Fruit fly (Drosophila melanogaster) whole organism, embryonic: ENCODE results near the gene Girdin.
A peak's percentile ranks its signal among the peaks of the same experiment; 100 is the strongest.

Experiments used
- Aef1 ChIP-seq: fragments of 200-800 bp; sonication (Bioruptor generic); IDR thresholded peaks from 3 replicates; pipeline ENCODE4 v1.3.6; 2022; ENCODE audit warnings: missing biosample characterization, missing genetic modification characterization
- BEAF-32 ChIP-seq: fragments of 200-800 bp; sonication (Bioruptor generic); optimal IDR thresholded peaks from 3 replicates; lab custom pipeline; 2017; ENCODE audit warnings: missing biosample characterization, missing genetic modification characterization, mild to moderate bottlenecking, moderate library complexity, missing genetic modification reagents
- Bgb ChIP-seq: fragments of 200-800 bp; sonication (Bioruptor generic); IDR thresholded peaks from 2 replicates; pipeline ENCODE4 v1.3.6; 2022; ENCODE audit warnings: missing biosample characterization, missing genetic modification characterization; ENCODE audit not compliant: partially characterized antibody
- CG10267 ChIP-seq: fragments of 200-800 bp; sonication (Bioruptor generic); optimal IDR thresholded peaks from 2 replicates; lab custom pipeline; 2018; ENCODE audit warnings: missing biosample characterization, mild to moderate bottlenecking, missing genetic modification characterization, moderate library complexity
- CG12769 ChIP-seq: fragments of 200-800 bp; sonication (Bioruptor generic); optimal IDR thresholded peaks from 2 replicates; lab custom pipeline; 2019; ENCODE audit warnings: missing biosample characterization, mild to moderate bottlenecking, missing genetic modification characterization, moderate library complexity
- CG13775 ChIP-seq: fragments of 200-800 bp; sonication (Bioruptor generic); optimal IDR thresholded peaks from 3 replicates; lab custom pipeline; 2017; ENCODE audit warnings: missing biosample characterization, mild to moderate bottlenecking, missing genetic modification characterization
- CG14710 ChIP-seq: fragments of 200-800 bp; sonication (Bioruptor generic); optimal IDR thresholded peaks from 3 replicates; lab custom pipeline; 2019; ENCODE audit warnings: missing biosample characterization, mild to moderate bottlenecking, missing genetic modification characterization, moderate library complexity
- CG1529 ChIP-seq: fragments of 200-800 bp; sonication (Bioruptor generic); optimal IDR thresholded peaks from 3 replicates; lab custom pipeline; 2018; ENCODE audit warnings: missing biosample characterization, missing genetic modification characterization
- CG15601 ChIP-seq: fragments of 200-800 bp; sonication (Bioruptor generic); optimal IDR thresholded peaks from 3 replicates; lab custom pipeline; 2019; ENCODE audit warnings: missing biosample characterization, mild to moderate bottlenecking, missing genetic modification characterization, moderate library complexity
- CG16863 ChIP-seq: fragments of 200-800 bp; sonication (Bioruptor generic); optimal IDR thresholded peaks from 3 replicates; lab custom pipeline; 2016; ENCODE audit warnings: missing biosample characterization, missing genetic modification characterization
- CG18476 ChIP-seq: fragments of 200-800 bp; sonication (Bioruptor generic); optimal IDR thresholded peaks from 2 replicates; lab custom pipeline; 2016; ENCODE audit warnings: missing biosample characterization, mild to moderate bottlenecking, missing genetic modification characterization
- CG30403 ChIP-seq: fragments of 200-800 bp; sonication (Bioruptor generic); optimal IDR thresholded peaks from 3 replicates; lab custom pipeline; 2016; ENCODE audit warnings: missing biosample characterization, missing genetic modification characterization
- CG30431 ChIP-seq: fragments of 200-800 bp; sonication (Bioruptor generic); optimal IDR thresholded peaks from 2 replicates; lab custom pipeline; 2017; ENCODE audit warnings: missing biosample characterization, missing genetic modification characterization
- CG4707 ChIP-seq: fragments of 200-800 bp; sonication (Bioruptor generic); optimal IDR thresholded peaks from 2 replicates; lab custom pipeline; 2018; ENCODE audit warnings: missing biosample characterization, mild to moderate bottlenecking, missing genetic modification characterization, moderate library complexity
- CG6813 ChIP-seq: fragments of 200-800 bp; sonication (Bioruptor generic); optimal IDR thresholded peaks from 2 replicates; lab custom pipeline; 2017; ENCODE audit warnings: missing biosample characterization, missing genetic modification characterization, mild to moderate bottlenecking, moderate library complexity, missing genetic modification reagents
- CG7372 ChIP-seq: fragments of 200-800 bp; sonication (Bioruptor generic); IDR thresholded peaks from 2 replicates; pipeline ENCODE4 v1.3.6; 2022; ENCODE audit warnings: missing biosample characterization, missing genetic modification characterization
- CG8478 ChIP-seq: fragments of >200 bp; optimal IDR thresholded peaks from 2 replicates; lab custom pipeline; 2018
- HHEX ChIP-seq: fragments of 200-800 bp; sonication (Bioruptor generic); optimal IDR thresholded peaks from 3 replicates; lab custom pipeline; 2017; ENCODE audit warnings: missing biosample characterization, mild to moderate bottlenecking, missing genetic modification characterization, missing genetic modification reagents
- HLH3B ChIP-seq: fragments of 200-800 bp; sonication (Bioruptor generic); IDR thresholded peaks from 2 replicates; pipeline ENCODE4 v1.3.6; 2022; ENCODE audit warnings: missing biosample characterization, missing genetic modification characterization
- Hsf ChIP-seq: fragments of 200-800 bp; sonication (Bioruptor generic); optimal IDR thresholded peaks from 3 replicates; lab custom pipeline; 2016; ENCODE audit warnings: missing biosample characterization, missing genetic modification characterization
- Lhr ChIP-seq: fragments of 200-800 bp; sonication (Bioruptor generic); optimal IDR thresholded peaks from 3 replicates; lab custom pipeline; 2017; ENCODE audit warnings: mild to moderate bottlenecking, missing biosample characterization, missing genetic modification reagents, missing genetic modification characterization
- Lpt ChIP-seq: fragments of >200 bp; optimal IDR thresholded peaks from 2 replicates; lab custom pipeline; 2018; ENCODE audit warnings: missing biosample characterization, missing genetic modification characterization
- NC2β ChIP-seq: fragments of 200-800 bp; sonication (Bioruptor generic); optimal IDR thresholded peaks from 2 replicates; lab custom pipeline; 2016; ENCODE audit warnings: missing biosample characterization, missing genetic modification characterization
- Nf-YA ChIP-seq: fragments of 200-800 bp; sonication (Bioruptor generic); IDR thresholded peaks from 2 replicates; pipeline ENCODE4 v1.3.6; 2022; ENCODE audit warnings: missing biosample characterization, missing genetic modification characterization
- Oli ChIP-seq: fragments of 200-800 bp; sonication (Bioruptor generic); optimal IDR thresholded peaks from 2 replicates; lab custom pipeline; 2018; ENCODE audit warnings: missing biosample characterization, mild to moderate bottlenecking, missing genetic modification characterization, moderate library complexity
- ab ChIP-seq: fragments of 200-800 bp; sonication (Bioruptor generic); optimal IDR thresholded peaks from 2 replicates; lab custom pipeline; 2016; ENCODE audit warnings: missing biosample characterization, missing genetic modification characterization
- abd-A ChIP-seq: fragments of 200-800 bp; sonication (Bioruptor generic); optimal IDR thresholded peaks from 3 replicates; lab custom pipeline; 2019; ENCODE audit warnings: missing biosample characterization, mild to moderate bottlenecking, missing genetic modification characterization, moderate library complexity
- bsh ChIP-seq, 2 experiments: fragments of 200-800 bp; sonication (Bioruptor generic); optimal IDR thresholded peaks; 2 replicates each; lab custom pipeline; 2017 to 2018; ENCODE audit warnings: mild to moderate bottlenecking in 2 of 2, missing biosample characterization in 2 of 2, missing genetic modification characterization in 2 of 2, moderate library complexity in 1 of 2
- btn ChIP-seq: fragments of 200-800 bp; sonication (Bioruptor generic); optimal IDR thresholded peaks from 2 replicates; lab custom pipeline; 2016; ENCODE audit warnings: missing biosample characterization, missing genetic modification characterization
- cato ChIP-seq: fragments of 200-800 bp; sonication (Bioruptor generic); optimal IDR thresholded peaks from 2 replicates; lab custom pipeline; 2016; ENCODE audit warnings: missing biosample characterization, missing genetic modification characterization, borderline replicate concordance
- chinmo ChIP-seq: fragments of 200-800 bp; sonication (Bioruptor generic); IDR thresholded peaks from 4 replicates; pipeline ENCODE4 v1.3.6; 2022; ENCODE audit warnings: missing biosample characterization, missing genetic modification characterization; ENCODE audit not compliant: partially characterized antibody
- cwo ChIP-seq: fragments of 200-800 bp; sonication (Bioruptor generic); optimal IDR thresholded peaks from 3 replicates; lab custom pipeline; 2017; ENCODE audit warnings: missing biosample characterization, missing genetic modification characterization, mild to moderate bottlenecking, moderate library complexity, missing genetic modification reagents
- danr ChIP-seq: fragments of 200-800 bp; sonication (Bioruptor generic); IDR thresholded peaks from 2 replicates; pipeline ENCODE4 v1.3.6; 2022; ENCODE audit warnings: missing biosample characterization, missing genetic modification characterization
- dm ChIP-seq: fragments of 200-800 bp; sonication (Bioruptor generic); optimal IDR thresholded peaks from 3 replicates; lab custom pipeline; 2016; ENCODE audit warnings: missing biosample characterization, missing genetic modification characterization
- dmrt11E ChIP-seq: fragments of 200-800 bp; sonication (Bioruptor generic); optimal IDR thresholded peaks from 3 replicates; lab custom pipeline; 2018; ENCODE audit warnings: missing biosample characterization, mild to moderate bottlenecking, missing genetic modification characterization, moderate library complexity
- ems ChIP-seq: fragments of 200-800 bp; sonication (Bioruptor generic); optimal IDR thresholded peaks from 3 replicates; lab custom pipeline; 2016; ENCODE audit warnings: missing biosample characterization, missing genetic modification characterization
- ftz-f1 ChIP-seq: fragments of 200-800 bp; sonication (Bioruptor generic); optimal IDR thresholded peaks from 2 replicates; lab custom pipeline; 2016; ENCODE audit warnings: missing biosample characterization, missing genetic modification characterization
- kay ChIP-seq: fragments of 200-800 bp; sonication (Bioruptor generic); optimal IDR thresholded peaks from 2 replicates; lab custom pipeline; 2016; ENCODE audit warnings: missing biosample characterization, missing genetic modification characterization
- klu ChIP-seq: fragments of 200-800 bp; sonication (Bioruptor generic); IDR thresholded peaks from 2 replicates; pipeline ENCODE4 v1.3.6; 2022; ENCODE audit warnings: missing biosample characterization, missing genetic modification characterization
- lilli ChIP-seq: fragments of 200-800 bp; sonication (Bioruptor generic); optimal IDR thresholded peaks from 3 replicates; lab custom pipeline; 2016; ENCODE audit warnings: missing biosample characterization, missing genetic modification characterization
- phol ChIP-seq: fragments of 200-800 bp; sonication (Bioruptor generic); optimal IDR thresholded peaks from 3 replicates; lab custom pipeline; 2018; ENCODE audit warnings: missing biosample characterization, mild to moderate bottlenecking, missing genetic modification characterization, moderate library complexity
- run ChIP-seq: fragments of 200-800 bp; sonication (Bioruptor generic); optimal IDR thresholded peaks from 3 replicates; lab custom pipeline; 2018; ENCODE audit warnings: missing biosample characterization, mild to moderate bottlenecking, missing genetic modification characterization
- sens ChIP-seq: fragments of 200-800 bp; sonication (Bioruptor generic); peaks from one replicate; lab custom pipeline; 2016; ENCODE audit warnings: missing biosample characterization, missing genetic modification characterization
- sug ChIP-seq: fragments of 200-800 bp; optimal IDR thresholded peaks from 2 replicates; lab custom pipeline; 2019; ENCODE audit warnings: missing biosample characterization, mild to moderate bottlenecking, missing genetic modification characterization, moderate library complexity
- tgo ChIP-seq: fragments of 200-800 bp; sonication (Bioruptor generic); IDR thresholded peaks from 3 replicates; pipeline ENCODE4 v1.3.6; 2022; ENCODE audit warnings: missing biosample characterization, missing genetic modification characterization
- trem ChIP-seq: fragments of 200-800 bp; optimal IDR thresholded peaks from 3 replicates; lab custom pipeline; 2019; ENCODE audit warnings: missing biosample characterization, mild to moderate bottlenecking, missing genetic modification characterization, moderate library complexity
- vfl ChIP-seq: fragments of 200-800 bp; sonication (Bioruptor generic); optimal IDR thresholded peaks from 2 replicates; lab custom pipeline; 2016; ENCODE audit warnings: missing biosample characterization, missing genetic modification characterization
- zen ChIP-seq: fragments of 200-800 bp; sonication (Bioruptor generic); optimal IDR thresholded peaks from 3 replicates; lab custom pipeline; 2018; ENCODE audit warnings: missing biosample characterization, mild to moderate bottlenecking, missing genetic modification characterization, moderate library complexity

The Girdin gene

dm6 chr3L:3198447-3199402 lies 20.0 kb downstream of the Girdin start, which contains the start of the genes CG32276 and gry (continued):
- peak; percentile 63 for TF ChIP-seq danr (GFP tag; lab: Robert Waterston, UW)
- peak; percentile 83 for TF ChIP-seq kay (GFP tag; lab: Kevin White, UChicago)
- peak; percentile 94 for TF ChIP-seq sens (GFP tag; lab: Kevin White, UChicago)
- no peak for TF ChIP-seq CG1529 (GFP tag; lab: Kevin White, UChicago)
- TF ChIP-seq Aef1: peak; percentile 70
- no peak for TF ChIP-seq CG4707
- peak; percentile 88 for TF ChIP-seq lilli (GFP tag; lab: Kevin White, UChicago)
- no peak for TF ChIP-seq CG15601
- no peak for TF ChIP-seq abd-A (tag; lab: Kevin White, UChicago)
- peak; percentile 84 for TF ChIP-seq CG30403 (GFP tag; lab: Kevin White, UChicago)
- TF ChIP-seq cato (GFP tag; lab: Kevin White, UChicago): peak; percentile 60
- TF ChIP-seq BEAF-32 (GFP tag; lab: Kevin White, UChicago): peak; percentile 67
- TF ChIP-seq CG18476 (GFP tag; lab: Kevin White, UChicago): peak; percentile 71
- TF ChIP-seq CG6813 (GFP tag; lab: Kevin White, UChicago): no peak
- 0 out of 4 replicates have a peak, but pooled peaks have one; percentile 54 for TF ChIP-seq chinmo (GFP tag; lab: Robert Waterston, UW)
- no peak for TF ChIP-seq CG12769
- TF ChIP-seq NC2β: peak; percentile 84
- TF ChIP-seq dm (GFP tag; lab: Kevin White, UChicago): peak; percentile 81
- TF ChIP-seq CG8478 (lab: Kevin White, UChicago): no peak
- TF ChIP-seq CG30431 (GFP tag; lab: Kevin White, UChicago): peak; percentile 9
- no peak for TF ChIP-seq run (tag; lab: Kevin White, UChicago)
- peak; percentile 61 for TF ChIP-seq cwo (GFP tag; lab: Kevin White, UChicago)
- peak in 1 of 2 experiments; percentile 66 for TF ChIP-seq bsh (GFP tag; optimal IDR thresholded peaks at IDR 0.05; lab: Kevin White, UChicago)
- peak; percentile 58 for TF ChIP-seq btn
- TF ChIP-seq phol: peak; percentile 90
- peak; percentile 66; the same call in 1 of the 2 replicates for TF ChIP-seq CG7372 (GFP tag; lab: Robert Waterston, UW)
- peak; percentile 91 for TF ChIP-seq trem (tag; lab: Kevin White, UChicago)
- peak; percentile 91 for TF ChIP-seq CG14710 (tag; lab: Kevin White, UChicago)
- TF ChIP-seq sug: no peak
- peak; percentile 83 for TF ChIP-seq ems (GFP tag; lab: Kevin White, UChicago)
- peak; percentile 75 for TF ChIP-seq Lhr (GFP tag; lab: Kevin White, UChicago)
- peak; percentile 73 for TF ChIP-seq tgo (GFP tag; lab: Robert Waterston, UW)
- TF ChIP-seq zen (tag; lab: Kevin White, UChicago): peak; percentile 69
- peak; percentile 83 for TF ChIP-seq ftz-f1 (GFP tag; lab: Kevin White, UChicago)
- peak; percentile 85 for TF ChIP-seq Hsf
- no peak; the same call in 1 of the 2 replicates for TF ChIP-seq Bgb
- peak; percentile 58 for TF ChIP-seq HHEX (GFP tag; lab: Kevin White, UChicago)
- TF ChIP-seq CG16863 (GFP tag; lab: Kevin White, UChicago): peak; percentile 79
- peak; percentile 54 for TF ChIP-seq HLH3B
- TF ChIP-seq Lpt: no peak
- peak; percentile 77 for TF ChIP-seq vfl (GFP tag; lab: Kevin White, UChicago)
- TF ChIP-seq klu (GFP tag; lab: Robert Waterston, UW): peak; percentile 46; the same call in 1 of the 2 replicates
- TF ChIP-seq ab: peak; percentile 52
- peak; percentile 82 for TF ChIP-seq CG10267 (tag; lab: Kevin White, UChicago)
- TF ChIP-seq dmrt11E (tag; lab: Kevin White, UChicago): peak; percentile 67
- peak; percentile 54 for TF ChIP-seq Oli (tag; lab: Kevin White, UChicago)
- TF ChIP-seq CG13775: peak; percentile 80
- TF ChIP-seq Nf-YA: no peak
